Fruit fly (Drosophila melanogaster) whole organism, embryonic: Measurements from ENCODE around the gene mof.

ENCODE experiments used
- Aef1 ChIP-seq: fragments of 200-800 bp; sonication (Bioruptor generic); IDR thresholded peaks from 3 replicates; pipeline ENCODE4 v1.3.6; 2022; ENCODE audit warnings: missing biosample characterization, missing genetic modification characterization
- Awh ChIP-seq: fragments of 200-800 bp; sonication (Bioruptor generic); IDR thresholded peaks from 2 replicates; pipeline ENCODE4, ENCODE4 v1.3.6; 2022; ENCODE audit warnings: missing biosample characterization, missing genetic modification characterization
- Bteb2 ChIP-seq: fragments of 200-800 bp; sonication (Bioruptor generic); optimal IDR thresholded peaks from 2 replicates; lab custom pipeline; 2016; ENCODE audit warnings: missing biosample characterization, missing genetic modification characterization
- CG10274 ChIP-seq: fragments of 200-800 bp; sonication (Bioruptor generic); optimal IDR thresholded peaks from 3 replicates; lab custom pipeline; 2017; ENCODE audit warnings: missing biosample characterization, mild to moderate bottlenecking, missing genetic modification characterization
- CG10565 ChIP-seq: fragments of 200-800 bp; sonication (Bioruptor generic); optimal IDR thresholded peaks from 3 replicates; lab custom pipeline; 2016; ENCODE audit warnings: missing biosample characterization, mild to moderate bottlenecking, missing genetic modification characterization
- CG10979 ChIP-seq: fragments of 200-800 bp; sonication (Bioruptor generic); optimal IDR thresholded peaks from 2 replicates; lab custom pipeline; 2018; ENCODE audit warnings: missing biosample characterization, mild to moderate bottlenecking, missing genetic modification characterization, moderate library complexity
- CG12391 ChIP-seq: fragments of 200-800 bp; sonication (Bioruptor generic); optimal IDR thresholded peaks from 3 replicates; lab custom pipeline; 2018; ENCODE audit warnings: missing biosample characterization, mild to moderate bottlenecking, missing genetic modification characterization, moderate library complexity
- CG15479 ChIP-seq: fragments of 200-800 bp; sonication (Bioruptor generic); optimal IDR thresholded peaks from 3 replicates; lab custom pipeline; 2019; ENCODE audit warnings: missing biosample characterization, mild to moderate bottlenecking, missing genetic modification characterization, moderate library complexity
- CG15696 ChIP-seq: fragments of 200-800 bp; sonication (Bioruptor generic); optimal IDR thresholded peaks from 2 replicates; lab custom pipeline; 2019; ENCODE audit warnings: missing biosample characterization, mild to moderate bottlenecking, missing genetic modification characterization, moderate library complexity
- CG17385 ChIP-seq: fragments of 200-800 bp; sonication (Bioruptor generic); optimal IDR thresholded peaks from 3 replicates; lab custom pipeline; 2018; ENCODE audit warnings: missing biosample characterization, mild to moderate bottlenecking, missing genetic modification characterization
- CG17568 ChIP-seq: fragments of 200-800 bp; sonication (Bioruptor generic); optimal IDR thresholded peaks from 2 replicates; lab custom pipeline; 2018; ENCODE audit warnings: missing biosample characterization, mild to moderate bottlenecking, missing genetic modification characterization, moderate library complexity
- CG18011 ChIP-seq: fragments of 200-800 bp; sonication (Bioruptor generic); optimal IDR thresholded peaks from 2 replicates; lab custom pipeline; 2017; ENCODE audit warnings: missing biosample characterization, missing genetic modification characterization, mild to moderate bottlenecking, moderate library complexity, missing genotype
- CG1832 ChIP-seq: fragments of 200-800 bp; sonication (Bioruptor generic); optimal IDR thresholded peaks from 2 replicates; lab custom pipeline; 2017; ENCODE audit warnings: missing biosample characterization, mild to moderate bottlenecking, missing genetic modification characterization, inconsistent platforms
- CG2199 ChIP-seq: fragments of 200-800 bp; sonication (Bioruptor generic); IDR thresholded peaks from 3 replicates; pipeline ENCODE4 v1.3.6; 2022; ENCODE audit warnings: missing biosample characterization, missing genetic modification characterization
- CG31388 ChIP-seq: fragments of 200-800 bp; sonication (Bioruptor generic); optimal IDR thresholded peaks from 2 replicates; lab custom pipeline; 2016; ENCODE audit warnings: missing biosample characterization, missing genetic modification characterization
- CG32772 ChIP-seq: fragments of 200-800 bp; sonication (Bioruptor generic); IDR thresholded peaks from 2 replicates; pipeline ENCODE4 v1.3.6; 2022; ENCODE audit warnings: missing biosample characterization, missing genetic modification characterization
- CG3281 ChIP-seq: fragments of 200-800 bp; sonication (Bioruptor generic); optimal IDR thresholded peaks from 3 replicates; lab custom pipeline; 2017; ENCODE audit warnings: missing biosample characterization, mild to moderate bottlenecking, missing genetic modification characterization
- CG8281 ChIP-seq: fragments of 200-800 bp; sonication (Bioruptor generic); optimal IDR thresholded peaks from 2 replicates; lab custom pipeline; 2018; ENCODE audit warnings: missing biosample characterization, mild to moderate bottlenecking, missing genetic modification characterization, moderate library complexity
- CHES-1-like ChIP-seq: fragments of 200-800 bp; sonication (Bioruptor generic); optimal IDR thresholded peaks from 2 replicates; lab custom pipeline; 2016; ENCODE audit warnings: missing biosample characterization, missing genetic modification characterization
- Ets97D ChIP-seq: fragments of 200-800 bp; sonication (Bioruptor generic); optimal IDR thresholded peaks from 3 replicates; lab custom pipeline; 2016; ENCODE audit warnings: missing biosample characterization, missing genetic modification characterization
- Fer1 ChIP-seq: fragments of 200-800 bp; sonication (Bioruptor generic); optimal IDR thresholded peaks from 2 replicates; lab custom pipeline; 2017; ENCODE audit warnings: missing biosample characterization, mild to moderate bottlenecking, missing genetic modification characterization
- H2.0 ChIP-seq: fragments of 200-800 bp; sonication (Bioruptor generic); IDR thresholded peaks from 2 replicates; pipeline ENCODE4 v1.3.6; 2022; ENCODE audit warnings: missing biosample characterization, missing genetic modification characterization
- Oaz ChIP-seq: fragments of 200-800 bp; sonication (Bioruptor generic); IDR thresholded peaks from 2 replicates; pipeline ENCODE4 v1.3.6; 2022; ENCODE audit warnings: missing biosample characterization, missing genetic modification characterization
- Pdp1 ChIP-seq, 2 experiments: fragments of 200-800 bp; sonication (Bioruptor generic); optimal IDR thresholded peaks; 3 replicates each; lab custom pipeline; 2016; ENCODE audit warnings: missing biosample characterization in 2 of 2, missing genetic modification characterization in 2 of 2, mild to moderate bottlenecking in 1 of 2, moderate library complexity in 1 of 2
- Rx ChIP-seq: fragments of 200-800 bp; sonication (Bioruptor generic); IDR thresholded peaks from 2 replicates; pipeline ENCODE4 v1.3.6; 2022; ENCODE audit warnings: missing biosample characterization, missing genetic modification characterization
- Spps ChIP-seq: fragments of 200-800 bp; sonication (Bioruptor generic); optimal IDR thresholded peaks from 2 replicates; lab custom pipeline; 2018; ENCODE audit warnings: missing biosample characterization, mild to moderate bottlenecking, missing genetic modification characterization
- Tbp ChIP-seq: fragments of >200 bp; optimal IDR thresholded peaks from 2 replicates; lab custom pipeline; 2018; ENCODE audit warnings: missing biosample characterization, missing genetic modification characterization
- al ChIP-seq: fragments of 200-800 bp; sonication (Bioruptor generic); IDR thresholded peaks from 2 replicates; pipeline ENCODE4 v1.3.6; 2022; ENCODE audit warnings: missing biosample characterization, missing genetic modification characterization
- bcd ChIP-seq: fragments of 200-800 bp; sonication (Bioruptor generic); optimal IDR thresholded peaks from 2 replicates; lab custom pipeline; 2017; ENCODE audit warnings: missing biosample characterization, mild to moderate bottlenecking, missing genetic modification characterization
- cas ChIP-seq: fragments of 200-800 bp; sonication (Bioruptor generic); IDR thresholded peaks from 2 replicates; pipeline ENCODE4 v1.3.6; 2022; ENCODE audit warnings: missing biosample characterization, missing genetic modification characterization
- ci ChIP-seq: fragments of 200-800 bp; sonication (Bioruptor generic); IDR thresholded peaks from 3 replicates; pipeline ENCODE4 v1.3.6; 2022; ENCODE audit warnings: missing biosample characterization, missing genetic modification characterization
- crc ChIP-seq: fragments of 200-800 bp; sonication (Bioruptor generic); optimal IDR thresholded peaks from 2 replicates; lab custom pipeline; 2016; ENCODE audit warnings: missing biosample characterization, missing genetic modification characterization
- disco-r ChIP-seq: fragments of 200-800 bp; sonication (Bioruptor generic); optimal IDR thresholded peaks from 2 replicates; lab custom pipeline; 2016; ENCODE audit warnings: missing biosample characterization, missing genetic modification characterization
- en ChIP-seq: fragments of 200-800 bp; sonication (Bioruptor generic); optimal IDR thresholded peaks from 2 replicates; lab custom pipeline; 2016; ENCODE audit warnings: missing biosample characterization, missing genetic modification characterization
- exex ChIP-seq: fragments of 200-800 bp; sonication (Bioruptor generic); optimal IDR thresholded peaks from 4 replicates; lab custom pipeline; 2018; ENCODE audit warnings: missing biosample characterization, mild to moderate bottlenecking, missing genetic modification characterization, moderate library complexity
- gcm2 ChIP-seq: fragments of 200-800 bp; sonication (Bioruptor generic); optimal IDR thresholded peaks from 2 replicates; lab custom pipeline; 2016; ENCODE audit warnings: missing biosample characterization, missing genetic modification characterization
- gsb-n ChIP-seq: fragments of 200-800 bp; sonication (Bioruptor generic); optimal IDR thresholded peaks from 3 replicates; lab custom pipeline; 2018; ENCODE audit warnings: missing biosample characterization, mild to moderate bottlenecking, missing genetic modification characterization
- h ChIP-seq: fragments of >200 bp; optimal IDR thresholded peaks from 2 replicates; lab custom pipeline; 2017
- inv ChIP-seq: fragments of 200-800 bp; sonication (Bioruptor generic); IDR thresholded peaks from 2 replicates; pipeline ENCODE4 v1.3.6; 2022; ENCODE audit warnings: missing biosample characterization, missing genetic modification characterization; ENCODE audit not compliant: partially characterized antibody
- ken ChIP-seq: fragments of 200-800 bp; sonication (Bioruptor generic); IDR thresholded peaks from 3 replicates; pipeline ENCODE4 v1.3.6; 2022; ENCODE audit warnings: missing biosample characterization, missing genetic modification characterization
- lbe ChIP-seq: fragments of 200-800 bp; sonication (Bioruptor generic); optimal IDR thresholded peaks from 2 replicates; lab custom pipeline; 2016; ENCODE audit warnings: missing biosample characterization, mild to moderate bottlenecking, missing genetic modification characterization
- nom ChIP-seq: fragments of 200-800 bp; sonication (Bioruptor generic); optimal IDR thresholded peaks from 2 replicates; lab custom pipeline; 2017; ENCODE audit warnings: missing biosample characterization, missing genetic modification characterization, mild to moderate bottlenecking, moderate library complexity, missing genetic modification reagents
- pb ChIP-seq: fragments of 200-800 bp; sonication (Bioruptor generic); optimal IDR thresholded peaks from 3 replicates; lab custom pipeline; 2016; ENCODE audit warnings: missing biosample characterization, missing genetic modification characterization
- pita ChIP-seq: fragments of 200-800 bp; sonication (Bioruptor generic); optimal IDR thresholded peaks from 2 replicates; lab custom pipeline; 2017; ENCODE audit warnings: missing biosample characterization, mild to moderate bottlenecking, missing genetic modification characterization
- ro ChIP-seq: fragments of 200-800 bp; sonication (Bioruptor generic); IDR thresholded peaks from 2 replicates; pipeline ENCODE4 v1.3.6; 2022; ENCODE audit warnings: missing biosample characterization, missing genetic modification characterization
- so ChIP-seq: fragments of 200-800 bp; sonication (Bioruptor generic); IDR thresholded peaks from 3 replicates; pipeline ENCODE4 v1.3.6; 2022; ENCODE audit warnings: missing biosample characterization, missing genetic modification characterization
- sqz ChIP-seq: fragments of 200-800 bp; sonication (Bioruptor generic); optimal IDR thresholded peaks from 3 replicates; lab custom pipeline; 2018; ENCODE audit warnings: missing biosample characterization, mild to moderate bottlenecking, missing genetic modification characterization
- trh ChIP-seq: fragments of 200-800 bp; sonication (Bioruptor generic); optimal IDR thresholded peaks from 2 replicates; lab custom pipeline; 2016; ENCODE audit warnings: missing biosample characterization, missing genetic modification characterization
- vnd ChIP-seq: fragments of 200-800 bp; sonication (Bioruptor generic); IDR thresholded peaks from 3 replicates; pipeline ENCODE4 v1.3.6; 2022; ENCODE audit warnings: missing biosample characterization, missing genetic modification characterization; ENCODE audit not compliant: partially characterized antibody
- yki ChIP-seq: fragments of >200 bp; optimal IDR thresholded peaks from 3 replicates; lab custom pipeline; 2018
- zen ChIP-seq: fragments of 200-800 bp; sonication (Bioruptor generic); optimal IDR thresholded peaks from 3 replicates; lab custom pipeline; 2018; ENCODE audit warnings: missing biosample characterization, mild to moderate bottlenecking, missing genetic modification characterization, moderate library complexity

mof gene

DNA sequence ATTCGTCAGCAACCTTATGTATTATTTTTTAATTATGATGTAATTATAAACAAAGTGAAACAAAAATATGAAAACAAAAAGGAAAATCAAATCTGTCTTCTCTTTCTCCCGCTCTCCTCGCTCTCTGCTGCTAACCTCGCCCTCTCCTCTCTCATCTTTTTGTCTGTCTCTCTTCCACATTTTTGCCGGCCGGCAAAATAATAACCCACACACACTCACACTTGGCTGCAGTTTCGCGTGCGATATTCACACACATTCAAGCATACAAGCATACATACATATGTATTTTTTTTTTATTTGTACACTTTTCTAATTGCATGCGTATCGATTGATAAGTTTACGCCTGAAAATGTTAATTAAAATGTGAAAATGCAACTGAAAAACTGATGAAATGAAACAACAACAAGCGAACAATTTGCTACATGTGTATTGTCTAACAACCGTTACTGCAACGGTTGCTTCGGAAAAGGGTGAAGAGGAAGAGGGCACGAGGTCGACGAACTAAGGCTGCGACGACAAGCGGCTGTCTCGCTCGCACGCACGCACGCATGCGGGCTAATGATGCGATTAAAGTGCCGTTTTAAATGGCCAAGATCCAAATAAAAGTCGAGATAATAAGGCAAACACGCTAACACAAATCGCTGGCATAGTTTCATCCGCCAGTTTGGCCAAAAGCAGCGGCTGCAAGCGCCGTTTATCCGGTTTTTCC is 27.9 kb upstream of the mof start (continued):
- TF ChIP-seq CG8281 (tag; lab: Kevin White, UChicago) (peak; percentile 89), CG10274 (GFP tag; lab: Kevin White, UChicago) (no peak), nom (no peak), CG1832 (GFP tag; lab: Kevin White, UChicago) (peak; percentile 70), Aef1 (no peak), Spps (tag; lab: Kevin White, UChicago) (no peak), exex (no peak), crc (GFP tag; lab: Kevin White, UChicago) (no peak), Awh (GFP tag; lab: Robert Waterston, UW) (peak; percentile 77), vnd (GFP tag; lab: Robert Waterston, UW) (no peak), so (no peak), Rx (GFP tag; lab: Robert Waterston, UW) (no peak), CG31388 (no peak), yki (lab: Kevin White, UChicago) (peak; percentile 11), CG17385 (GFP tag; lab: Kevin White, UChicago) (peak; percentile 72), CG18011 (GFP tag; lab: Kevin White, UChicago) (no peak), Bteb2 (GFP tag; lab: Kevin White, UChicago) (no peak), ci (GFP tag; lab: Robert Waterston, UW) (0 out of 3 replicates have a peak, but pooled peaks have one; percentile 43), CG17568 (GFP tag; lab: Kevin White, UChicago) (no peak), pb (no peak), CG10979 (peak; percentile 12), trh (GFP tag; lab: Kevin White, UChicago) (no peak), CG2199 (no peak), en (GFP tag; lab: Kevin White, UChicago) (no peak), CG12391 (no peak), Oaz (GFP tag; lab: Robert Waterston, UW) (no peak), CG32772 (GFP tag; lab: Robert Waterston, UW) (no peak), cas (GFP tag; lab: Robert Waterston, UW) (no peak), lbe (peak; percentile 24), CG15696 (no peak), sqz (peak; percentile 11), Ets97D (no peak), CG10565 (GFP tag; lab: Kevin White, UChicago) (no peak), CG15479 (GFP tag; lab: Kevin White, UChicago) (peak; percentile 17), Pdp1 (GFP tag; optimal IDR thresholded peaks at IDR 0.05; lab: Kevin White, UChicago) (peak in 1 of 2 experiments; percentile 26), gsb-n (tag; lab: Kevin White, UChicago) (no peak), Tbp (no peak), disco-r (GFP tag; lab: Kevin White, UChicago) (no peak), CHES-1-like (GFP tag; lab: Kevin White, UChicago) (peak; percentile 0), H2.0 (no peak), CG3281 (GFP tag; lab: Kevin White, UChicago) (no peak), zen (peak; percentile 2), Fer1 (GFP tag; lab: Kevin White, UChicago) (no peak), ro (GFP tag; lab: Robert Waterston, UW) (no peak), al (GFP tag; lab: Robert Waterston, UW) (no peak), gcm2 (GFP tag; lab: Kevin White, UChicago) (no peak), pita (GFP tag; lab: Kevin White, UChicago) (no peak), h (lab: Kevin White, UChicago) (no peak), inv (GFP tag; lab: Robert Waterston, UW) (no peak), bcd (GFP tag; lab: Kevin White, UChicago) (no peak), ken (GFP tag; lab: Robert Waterston, UW) (no peak)
